Fruit fly (Drosophila melanogaster): Measurements from ENCODE around the gene mys.
A peak's percentile ranks its signal among the peaks of the same experiment; 100 is the strongest.

Gene mys

dm6 chrX:8063223-8063674 is 1.8 kb downstream of the mys start:
- no peak for TF ChIP-seq CG8478 (optimal IDR thresholded peaks at IDR 0.05)
- TF ChIP-seq CTCF (optimal IDR thresholded peaks at IDR 0.05): no peak

- TF ChIP-seq CTCF (optimal IDR thresholded peaks at IDR 0.05): no peak
- no peak for TF ChIP-seq CG8478 (optimal IDR thresholded peaks at IDR 0.05)
These were observed 14.0 kb downstream of the mys start, which contains the start of the genes Upf2 and CG1571 for dm6 chrX:8075300-8075927. Gene Upf2 (minus strand): TSS chrX:8075466. Gene CG1571 (plus strand): TSS chrX:8075877.

- no peak for TF ChIP-seq CTCF (optimal IDR thresholded peaks at IDR 0.05)
- TF ChIP-seq CG8478 (optimal IDR thresholded peaks at IDR 0.05): no peak
These were observed 18.7 kb downstream of the mys start for dm6 chrX:8080174-8080573.

- TF ChIP-seq CG8478 (optimal IDR thresholded peaks at IDR 0.05) (no peak), CTCF (optimal IDR thresholded peaks at IDR 0.05) (no peak)
These were observed 20.2 kb downstream of the mys start, which contains the start of gene Ldsdh1 for dm6 chrX:8081427-8082185. Gene Ldsdh1 (minus strand): TSS chrX:8081605.

dm6 chrX:8087113-8087512 is 25.7 kb downstream of the mys start, which contains the start of gene CG2256:
Gene CG2256 (minus strand): TSS chrX:8087213.
- no peak for TF ChIP-seq CTCF (optimal IDR thresholded peaks at IDR 0.05)
- TF ChIP-seq CG8478 (optimal IDR thresholded peaks at IDR 0.05): no peak

dm6 chrX:8091017-8091620 is 29.7 kb downstream of the mys start:
- TF ChIP-seq CG8478 (optimal IDR thresholded peaks at IDR 0.05) (no peak), CTCF (optimal IDR thresholded peaks at IDR 0.05) (no peak)

dm6 chrX:8092075-8092682 is 30.7 kb downstream of the mys start:
- TF ChIP-seq CG8478 (optimal IDR thresholded peaks at IDR 0.05): no peak
- no peak for TF ChIP-seq CTCF (optimal IDR thresholded peaks at IDR 0.05)

dm6 chrX:8092893-8093721 is 31.7 kb downstream of the mys start:
- TF ChIP-seq CG8478 (optimal IDR thresholded peaks at IDR 0.05): no peak
- TF ChIP-seq CTCF (optimal IDR thresholded peaks at IDR 0.05): no peak

- peak in 1 of 2 experiments; percentile 50 for TF ChIP-seq CTCF (optimal IDR thresholded peaks at IDR 0.05)
- TF ChIP-seq CG8478 (optimal IDR thresholded peaks at IDR 0.05): no peak
These were observed 32.3 kb downstream of the mys start, which contains the start of gene UbcE2H for dm6 chrX:8093722-8094177. Gene UbcE2H (minus strand): TSS chrX:8094064.

dm6 chrX:8100026-8100825 is 38.8 kb downstream of the mys start:
- no peak for TF ChIP-seq CTCF (optimal IDR thresholded peaks at IDR 0.05)

- TF ChIP-seq CTCF (optimal IDR thresholded peaks at IDR 0.05): no peak
- TF ChIP-seq CG8478 (optimal IDR thresholded peaks at IDR 0.05): no peak
These were observed 39.3 kb downstream of the mys start for dm6 chrX:8100826-8101079.

- TF ChIP-seq CG8478 (optimal IDR thresholded peaks at IDR 0.05): no peak
- TF ChIP-seq CTCF (optimal IDR thresholded peaks at IDR 0.05): no peak
These were observed 40.2 kb downstream of the mys start, which contains the start of gene CG2258 for dm6 chrX:8101479-8102198. Gene CG2258 (minus strand): TSS chrX:8102095.

Measured in S2 (cell line).